Worm (Caenorhabditis elegans): ENCODE results near the gene C16D9.4.

C16D9.4 gene

ce11 chrV:8268902-8269301 is 26.2 kb upstream of the C16D9.4 start, which contains the start of the genes asp-6 and asp-12:
asp-6 (minus strand) TSS chrV:8268937.
asp-12 (plus strand) TSS chrV:8269210.
- no peak for TF ChIP-seq tbx-9 (tag; optimal IDR thresholded peaks at IDR 0.05; ENCODE audit: borderline replicate concordance)
- TF ChIP-seq nhr-80 (tag; optimal IDR thresholded peaks at IDR 0.05): peak; percentile 80

DNA sequence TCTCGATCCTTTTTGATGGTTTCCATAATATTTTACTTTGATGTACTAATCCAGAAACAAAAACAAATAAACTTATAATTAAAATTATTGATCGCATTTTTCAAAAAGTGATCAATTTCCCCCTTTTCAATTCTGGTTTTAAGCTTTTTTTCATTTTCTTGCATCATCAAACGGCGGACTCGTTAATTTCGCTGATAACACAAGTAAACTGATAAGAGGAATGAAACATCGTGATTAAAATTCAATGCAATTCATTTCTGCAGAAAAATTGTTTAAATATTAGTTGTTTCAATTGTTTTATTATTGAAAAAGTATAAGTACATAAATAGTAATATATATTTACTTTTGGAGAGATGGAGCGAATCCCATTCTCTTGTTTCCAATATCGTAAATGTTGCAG is 24.6 kb upstream of the C16D9.4 start:
- TF ChIP-seq ztf-28 (GFP tag; IDR thresholded peaks at IDR 0.05): no peak
- TF ChIP-seq Y79H2A.3 (GFP tag; conservative IDR thresholded peaks at IDR 0.05): no peak
- TF ChIP-seq F22D6.2 (tag; optimal IDR thresholded peaks at IDR 0.05): no peak
- no peak for TF ChIP-seq ztf-18 (tag; optimal IDR thresholded peaks at IDR 0.05)
- peak in 1 of 2 experiments; percentile 13 for TF ChIP-seq let-607 (tag; optimal IDR thresholded peaks at IDR 0.05)
- peak; percentile 71 for TF ChIP-seq nhr-80 (tag; optimal IDR thresholded peaks at IDR 0.05)
- no peak for TF ChIP-seq cebp-2 (GFP tag; IDR thresholded peaks at IDR 0.05)
- TF ChIP-seq snpc-1.1 (tag; optimal IDR thresholded peaks at IDR 0.05; ENCODE audit: insufficient read depth): no peak
- peak; percentile 16; the same call in 1 of the 2 replicates for TF ChIP-seq B0336.3 (GFP tag; IDR thresholded peaks at IDR 0.05)
- peak; percentile 7 for TF ChIP-seq tbp1 (GFP tag; optimal IDR thresholded peaks at IDR 0.05)
- 0 out of 2 replicates have a peak, but pooled peaks have one; percentile 21 for TF ChIP-seq ekl-4 (GFP tag; IDR thresholded peaks at IDR 0.05)
- no peak for TF ChIP-seq hrde-1 (tag; optimal IDR thresholded peaks at IDR 0.05; ENCODE audit: borderline replicate concordance)
- TF ChIP-seq dpff-1 (tag; optimal IDR thresholded peaks at IDR 0.05): no peak
- TF ChIP-seq ztf-25 (GFP tag; IDR thresholded peaks at IDR 0.05): no peak
- TF ChIP-seq snpc-4 (GFP tag; optimal IDR thresholded peaks at IDR 0.05): no peak
- peak in 1 of 4 experiments; percentile 5 for TF ChIP-seq snpc-4 (tag; optimal IDR thresholded peaks at IDR 0.05)
- 0 out of 2 replicates have a peak, but pooled peaks have one; percentile 24 for TF ChIP-seq nfyb-1 (GFP tag; IDR thresholded peaks at IDR 0.05)
- no peak for TF ChIP-seq hlh-26 (GFP tag; conservative IDR thresholded peaks at IDR 0.05)
- TF ChIP-seq Y53G8AR.9 (GFP tag; conservative IDR thresholded peaks at IDR 0.05): peak; percentile 69
- no peak for TF ChIP-seq somi-1 (GFP tag; optimal IDR thresholded peaks at IDR 0.05)
- TF ChIP-seq nhr-179 (tag; optimal IDR thresholded peaks at IDR 0.05): no peak
- TF ChIP-seq tbx-9 (tag; optimal IDR thresholded peaks at IDR 0.05; ENCODE audit: borderline replicate concordance): no peak
- peak; percentile 2 for TF ChIP-seq tlf-1 (GFP tag; optimal IDR thresholded peaks at IDR 0.05)
- TF ChIP-seq lin-35 (GFP tag; optimal IDR thresholded peaks at IDR 0.05): no peak

ce11 chrV:8266232-8266631 is 23.5 kb upstream of the C16D9.4 start, which contains the start of gene F21F8.5:
F21F8.5 (minus strand) TSS chrV:8266332.
- TF ChIP-seq madf-6 (GFP tag; IDR thresholded peaks at IDR 0.05) (no peak), hlh-26 (GFP tag; conservative IDR thresholded peaks at IDR 0.05) (no peak), cebp-1 (GFP tag; IDR thresholded peaks at IDR 0.05) (no peak), cebp-1 (tag; optimal IDR thresholded peaks at IDR 0.05) (no peak), egl-18 (GFP tag; IDR thresholded peaks at IDR 0.05) (no peak), pha-4 (tag; optimal IDR thresholded peaks at IDR 0.05) (no peak), him-1 (tag; optimal IDR thresholded peaks at IDR 0.05) (no peak), fkh-3 (tag; optimal IDR thresholded peaks at IDR 0.05) (no peak), F33H1.4 (GFP tag; IDR thresholded peaks at IDR 0.05) (no peak), repo-1 (tag; optimal IDR thresholded peaks at IDR 0.05) (no peak), somi-1 (GFP tag; optimal IDR thresholded peaks at IDR 0.05) (no peak), nfya-2 (GFP tag; IDR thresholded peaks at IDR 0.05) (no peak), Y56A3A.18 (GFP tag; IDR thresholded peaks at IDR 0.05) (no peak), aptf-2 (GFP tag; conservative IDR thresholded peaks at IDR 0.05) (no peak), attf-6 (GFP tag; IDR thresholded peaks at IDR 0.05) (no peak), bed-2 (GFP tag; IDR thresholded peaks at IDR 0.05) (no peak)
